Fruit fly (Drosophila melanogaster) whole organism, embryonic: ENCODE data around the gene CG8149.

Source experiments
- Asciz ChIP-seq: fragments of 200-800 bp; sonication (Bioruptor generic); optimal IDR thresholded peaks from 2 replicates; lab custom pipeline; 2017; ENCODE audit warnings: missing biosample characterization, mild to moderate bottlenecking, missing genetic modification characterization, missing genetic modification reagents
- CG12391 ChIP-seq: fragments of 200-800 bp; sonication (Bioruptor generic); optimal IDR thresholded peaks from 3 replicates; lab custom pipeline; 2018; ENCODE audit warnings: missing biosample characterization, mild to moderate bottlenecking, missing genetic modification characterization, moderate library complexity
- CG13424 ChIP-seq: fragments of 200-800 bp; sonication (Bioruptor generic); optimal IDR thresholded peaks from 2 replicates; lab custom pipeline; 2019; ENCODE audit warnings: missing biosample characterization, mild to moderate bottlenecking, missing genetic modification characterization, moderate library complexity
- CG13624 ChIP-seq: fragments of 200-800 bp; sonication (Bioruptor generic); optimal IDR thresholded peaks from 2 replicates; lab custom pipeline; 2016; ENCODE audit warnings: missing biosample characterization, missing genetic modification characterization
- CG15073 ChIP-seq: fragments of 200-800 bp; sonication (Bioruptor generic); optimal IDR thresholded peaks from 2 replicates; lab custom pipeline; 2016; ENCODE audit warnings: missing biosample characterization, missing genetic modification characterization
- CG15696 ChIP-seq: fragments of 200-800 bp; sonication (Bioruptor generic); optimal IDR thresholded peaks from 2 replicates; lab custom pipeline; 2019; ENCODE audit warnings: missing biosample characterization, mild to moderate bottlenecking, missing genetic modification characterization, moderate library complexity
- CG1647 ChIP-seq: fragments of 200-800 bp; sonication (Bioruptor generic); optimal IDR thresholded peaks from 3 replicates; lab custom pipeline; 2016; ENCODE audit warnings: missing biosample characterization, missing genetic modification characterization
- CG17359 ChIP-seq: fragments of 200-800 bp; sonication (Bioruptor generic); optimal IDR thresholded peaks from 3 replicates; lab custom pipeline; 2018; ENCODE audit warnings: missing biosample characterization, mild to moderate bottlenecking, missing genetic modification characterization, moderate library complexity
- CG17568 ChIP-seq: fragments of 200-800 bp; sonication (Bioruptor generic); optimal IDR thresholded peaks from 2 replicates; lab custom pipeline; 2018; ENCODE audit warnings: missing biosample characterization, mild to moderate bottlenecking, missing genetic modification characterization, moderate library complexity
- CG17829 ChIP-seq: fragments of 200-800 bp; optimal IDR thresholded peaks from 2 replicates; lab custom pipeline; 2019; ENCODE audit warnings: missing biosample characterization, mild to moderate bottlenecking, missing genetic modification characterization, moderate library complexity
- CG2712 ChIP-seq: fragments of 200-800 bp; optimal IDR thresholded peaks from 3 replicates; lab custom pipeline; 2019; ENCODE audit warnings: missing biosample characterization, mild to moderate bottlenecking, missing genetic modification characterization, moderate library complexity
- CG30431 ChIP-seq: fragments of 200-800 bp; sonication (Bioruptor generic); optimal IDR thresholded peaks from 2 replicates; lab custom pipeline; 2017; ENCODE audit warnings: missing biosample characterization, missing genetic modification characterization
- CG32772 ChIP-seq: fragments of 200-800 bp; sonication (Bioruptor generic); IDR thresholded peaks from 2 replicates; pipeline ENCODE4 v1.3.6; 2022; ENCODE audit warnings: missing biosample characterization, missing genetic modification characterization
- CG34422 ChIP-seq: fragments of 200-800 bp; sonication (Bioruptor generic); IDR thresholded peaks from 3 replicates; pipeline ENCODE4 v1.3.6; 2022; ENCODE audit warnings: missing biosample characterization, missing genetic modification characterization
- CG7745 ChIP-seq: fragments of 200-800 bp; sonication (Bioruptor generic); optimal IDR thresholded peaks from 2 replicates; lab custom pipeline; 2018; ENCODE audit warnings: missing biosample characterization, mild to moderate bottlenecking, missing genetic modification characterization, moderate library complexity
- CG8290 ChIP-seq, 3 experiments: fragments of 200-800 bp; sonication (Bioruptor generic); optimal IDR thresholded peaks; 2 replicates each; lab custom pipeline; 2016 to 2019; ENCODE audit warnings: missing biosample characterization in 3 of 3, missing genetic modification characterization in 3 of 3, mild to moderate bottlenecking in 2 of 3, moderate library complexity in 1 of 3
- CG9437 ChIP-seq: fragments of 200-800 bp; sonication (Bioruptor generic); optimal IDR thresholded peaks from 2 replicates; lab custom pipeline; 2018; ENCODE audit warnings: missing biosample characterization, mild to moderate bottlenecking, missing genetic modification characterization
- Fer1 ChIP-seq: fragments of 200-800 bp; sonication (Bioruptor generic); optimal IDR thresholded peaks from 2 replicates; lab custom pipeline; 2017; ENCODE audit warnings: missing biosample characterization, mild to moderate bottlenecking, missing genetic modification characterization
- Fer2 ChIP-seq: fragments of 200-800 bp; sonication (Bioruptor generic); optimal IDR thresholded peaks from 2 replicates; lab custom pipeline; 2018; ENCODE audit warnings: missing biosample characterization, mild to moderate bottlenecking, missing genetic modification characterization, moderate library complexity
- HLH54F ChIP-seq: fragments of 200-800 bp; sonication (Bioruptor generic); optimal IDR thresholded peaks from 3 replicates; lab custom pipeline; 2016; ENCODE audit warnings: missing biosample characterization, missing genetic modification characterization
- MTF-1 ChIP-seq: fragments of 200-800 bp; sonication (Bioruptor generic); optimal IDR thresholded peaks from 2 replicates; lab custom pipeline; 2018; ENCODE audit warnings: missing biosample characterization, mild to moderate bottlenecking, missing genetic modification characterization, borderline replicate concordance
- NK7.1 ChIP-seq: fragments of 200-800 bp; sonication (Bioruptor generic); optimal IDR thresholded peaks from 3 replicates; lab custom pipeline; 2016; ENCODE audit warnings: missing biosample characterization, missing genetic modification characterization
- Neu2 ChIP-seq: fragments of 200-800 bp; sonication (Bioruptor generic); optimal IDR thresholded peaks from 3 replicates; lab custom pipeline; 2016; ENCODE audit warnings: missing biosample characterization, missing genetic modification characterization, borderline replicate concordance
- Scr ChIP-seq: fragments of 200-800 bp; sonication (Bioruptor generic); IDR thresholded peaks from 2 replicates; pipeline ENCODE4 v1.3.6; 2022; ENCODE audit warnings: missing biosample characterization, missing genetic modification characterization; ENCODE audit not compliant: partially characterized antibody
- Side ChIP-seq: fragments of 200-800 bp; sonication (Bioruptor generic); optimal IDR thresholded peaks from 2 replicates; lab custom pipeline; 2016; ENCODE audit warnings: missing biosample characterization, missing genetic modification characterization
- Trl ChIP-seq, 3 experiments: fragments of >200 bp in 2 of 3; fragments of 200-800 bp in 1 of 3; sonication (Bioruptor generic) in 1 of 3; optimal IDR thresholded peaks; 2 replicates in 1 of 3; 3 replicates in 2 of 3; lab custom pipeline; 2016 to 2017; ENCODE audit warnings: missing biosample characterization in 1 of 3, missing genetic modification characterization in 1 of 3
- Xrp1 ChIP-seq: fragments of 200-800 bp; sonication (Bioruptor generic); IDR thresholded peaks from 2 replicates; pipeline ENCODE4 v1.3.6; 2022; ENCODE audit warnings: missing biosample characterization, missing genetic modification characterization
- ato ChIP-seq: fragments of 200-800 bp; sonication (Bioruptor generic); IDR thresholded peaks from 2 replicates; pipeline ENCODE4 v1.3.6; 2022; ENCODE audit warnings: missing biosample characterization, missing genetic modification characterization; ENCODE audit not compliant: partially characterized antibody
- cas ChIP-seq: fragments of 200-800 bp; sonication (Bioruptor generic); IDR thresholded peaks from 2 replicates; pipeline ENCODE4 v1.3.6; 2022; ENCODE audit warnings: missing biosample characterization, missing genetic modification characterization
- corto ChIP-seq: fragments of 200-800 bp; sonication (Bioruptor generic); optimal IDR thresholded peaks from 2 replicates; lab custom pipeline; 2016; ENCODE audit warnings: missing biosample characterization, mild to moderate bottlenecking, missing genetic modification characterization, moderate library complexity
- cwo ChIP-seq: fragments of 200-800 bp; sonication (Bioruptor generic); optimal IDR thresholded peaks from 3 replicates; lab custom pipeline; 2017; ENCODE audit warnings: missing biosample characterization, missing genetic modification characterization, mild to moderate bottlenecking, moderate library complexity, missing genetic modification reagents
- dysf ChIP-seq: fragments of 200-800 bp; sonication (Bioruptor generic); IDR thresholded peaks from 3 replicates; pipeline ENCODE4 v1.3.6; 2022; ENCODE audit warnings: missing biosample characterization, missing genetic modification characterization
- eyg ChIP-seq: fragments of 200-800 bp; sonication (Bioruptor generic); optimal IDR thresholded peaks from 3 replicates; lab custom pipeline; 2016; ENCODE audit warnings: missing biosample characterization, missing genetic modification characterization
- gt ChIP-seq: fragments of 200-800 bp; sonication (Bioruptor generic); IDR thresholded peaks from 2 replicates; pipeline ENCODE4 v1.3.6; 2022; ENCODE audit warnings: missing biosample characterization, missing genetic modification characterization
- jing ChIP-seq: fragments of 200-800 bp; sonication (Bioruptor generic); optimal IDR thresholded peaks from 2 replicates; lab custom pipeline; 2018; ENCODE audit warnings: missing biosample characterization, mild to moderate bottlenecking, missing genetic modification characterization
- ken ChIP-seq: fragments of 200-800 bp; sonication (Bioruptor generic); IDR thresholded peaks from 3 replicates; pipeline ENCODE4 v1.3.6; 2022; ENCODE audit warnings: missing biosample characterization, missing genetic modification characterization
- knrl ChIP-seq: fragments of 200-800 bp; sonication (Bioruptor generic); IDR thresholded peaks from 3 replicates; pipeline ENCODE4 v1.3.6; 2022; ENCODE audit warnings: missing biosample characterization, missing genetic modification characterization; ENCODE audit not compliant: partially characterized antibody
- lab ChIP-seq: fragments of 200-800 bp; sonication (Bioruptor generic); optimal IDR thresholded peaks from 3 replicates; lab custom pipeline; 2017; ENCODE audit warnings: missing biosample characterization, missing genetic modification characterization, mild to moderate bottlenecking, moderate library complexity, missing genetic modification reagents
- lbe ChIP-seq: fragments of 200-800 bp; sonication (Bioruptor generic); optimal IDR thresholded peaks from 2 replicates; lab custom pipeline; 2016; ENCODE audit warnings: missing biosample characterization, mild to moderate bottlenecking, missing genetic modification characterization
- mirr ChIP-seq: fragments of 200-800 bp; sonication (Bioruptor generic); optimal IDR thresholded peaks from 3 replicates; lab custom pipeline; 2018; ENCODE audit warnings: missing biosample characterization, mild to moderate bottlenecking, missing genetic modification characterization
- nom ChIP-seq: fragments of 200-800 bp; sonication (Bioruptor generic); optimal IDR thresholded peaks from 2 replicates; lab custom pipeline; 2017; ENCODE audit warnings: missing biosample characterization, missing genetic modification characterization, mild to moderate bottlenecking, moderate library complexity, missing genetic modification reagents
- p53 ChIP-seq: fragments of 200-800 bp; sonication (Bioruptor generic); optimal IDR thresholded peaks from 2 replicates; lab custom pipeline; 2016; ENCODE audit warnings: missing biosample characterization, missing genetic modification characterization
- salm ChIP-seq: fragments of 200-800 bp; sonication (Bioruptor generic); optimal IDR thresholded peaks from 2 replicates; lab custom pipeline; 2018; ENCODE audit warnings: missing biosample characterization, mild to moderate bottlenecking, missing genetic modification characterization
- shn ChIP-seq: fragments of 200-800 bp; sonication (Bioruptor generic); optimal IDR thresholded peaks from 3 replicates; lab custom pipeline; 2016; ENCODE audit warnings: missing biosample characterization, missing genetic modification characterization
- tap ChIP-seq: fragments of 200-800 bp; optimal IDR thresholded peaks from 3 replicates; lab custom pipeline; 2019; ENCODE audit warnings: missing biosample characterization, mild to moderate bottlenecking, missing genetic modification characterization, moderate library complexity
- toy ChIP-seq: fragments of 200-800 bp; sonication (Bioruptor generic); IDR thresholded peaks from 2 replicates; pipeline ENCODE4 v1.3.6; 2022; ENCODE audit warnings: missing biosample characterization, missing genetic modification characterization
- tup ChIP-seq: fragments of 200-800 bp; sonication (Bioruptor generic); optimal IDR thresholded peaks from 2 replicates; lab custom pipeline; 2016; ENCODE audit warnings: missing biosample characterization, mild to moderate bottlenecking, missing genetic modification characterization, moderate library complexity
- zen ChIP-seq: fragments of 200-800 bp; sonication (Bioruptor generic); optimal IDR thresholded peaks from 3 replicates; lab custom pipeline; 2018; ENCODE audit warnings: missing biosample characterization, mild to moderate bottlenecking, missing genetic modification characterization, moderate library complexity

The CG8149 gene

DNA sequence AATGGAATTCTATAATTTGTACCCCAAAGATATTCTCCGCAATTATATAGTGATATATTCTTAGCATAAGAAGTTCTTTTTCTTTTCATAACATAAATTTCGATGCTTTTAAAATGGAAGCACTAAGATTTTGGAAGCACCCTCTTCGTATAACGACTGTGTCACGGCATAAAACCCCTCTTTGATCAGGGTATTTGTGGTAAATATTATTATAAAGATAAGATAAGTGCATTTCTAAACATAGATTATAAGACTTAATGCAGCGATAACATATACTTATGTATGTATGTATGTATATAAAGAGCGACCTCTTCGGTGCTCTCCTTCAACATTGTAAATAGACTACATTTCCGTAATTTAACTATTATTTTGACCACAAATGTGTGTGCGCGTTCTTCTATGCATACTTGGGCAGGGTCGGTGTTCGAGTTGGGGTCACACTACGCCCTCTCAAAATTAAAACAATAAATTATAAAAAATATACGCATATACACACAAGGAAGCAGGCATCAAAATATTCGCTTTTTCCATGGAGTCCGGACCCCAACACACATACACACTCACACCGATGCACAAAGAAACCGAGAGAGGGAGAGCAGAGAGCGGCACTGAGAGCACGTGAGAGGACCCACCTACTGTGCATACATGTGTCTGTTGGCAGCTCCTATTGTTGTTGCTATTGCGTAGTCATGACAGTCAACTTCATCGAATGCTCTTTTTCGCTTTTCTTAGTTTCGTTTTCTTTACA lies 46.0 kb downstream of the CG8149 start (continued):
- peak; percentile 26 for TF ChIP-seq Fer1 (GFP tag; lab: Kevin White, UChicago)
- TF ChIP-seq Trl (optimal IDR thresholded peaks at IDR 0.05; lab: Kevin White, UChicago), result peak; percentile 99 to 100
- TF ChIP-seq Trl (GFP tag; optimal IDR thresholded peaks at IDR 0.05; lab: Kevin White, UChicago), result peak; percentile 66
- TF ChIP-seq salm (tag; lab: Kevin White, UChicago), result no peak
- no peak for TF ChIP-seq Side (GFP tag; lab: Kevin White, UChicago)
- TF ChIP-seq dysf, result no peak
- no peak for TF ChIP-seq CG8290 (GFP tag; optimal IDR thresholded peaks at IDR 0.05; lab: Kevin White, UChicago)
- TF ChIP-seq CG8290 (tag; optimal IDR thresholded peaks at IDR 0.05; lab: Kevin White, UChicago), result peak in 1 of 2 experiments; percentile 12
- peak; percentile 22 for TF ChIP-seq CG15696 (tag; lab: Kevin White, UChicago)
- peak; percentile 62 for TF ChIP-seq nom (GFP tag; lab: Kevin White, UChicago)
- TF ChIP-seq Neu2, result no peak
- peak; percentile 12 for TF ChIP-seq CG9437 (GFP tag; lab: Kevin White, UChicago)
- peak; percentile 16 for TF ChIP-seq CG2712 (tag; lab: Kevin White, UChicago)
- TF ChIP-seq Asciz, result peak; percentile 62
- no peak for TF ChIP-seq MTF-1 (GFP tag; lab: Kevin White, UChicago)
- TF ChIP-seq jing (GFP tag; lab: Kevin White, UChicago), result no peak
- peak; percentile 36 for TF ChIP-seq lab
- TF ChIP-seq Scr, result no peak
- TF ChIP-seq tap (tag; lab: Kevin White, UChicago), result peak; percentile 1
- TF ChIP-seq knrl (GFP tag; lab: Robert Waterston, UW), result no peak
- TF ChIP-seq gt, result no peak
- TF ChIP-seq NK7.1 (GFP tag; lab: Kevin White, UChicago), result no peak
- TF ChIP-seq CG15073 (GFP tag; lab: Kevin White, UChicago), result no peak
- peak; percentile 8 for TF ChIP-seq CG12391 (tag; lab: Kevin White, UChicago)
- no peak for TF ChIP-seq toy (GFP tag; lab: Robert Waterston, UW)
- TF ChIP-seq HLH54F (GFP tag; lab: Kevin White, UChicago), result no peak
- no peak for TF ChIP-seq zen (tag; lab: Kevin White, UChicago)
- TF ChIP-seq CG17568 (GFP tag; lab: Kevin White, UChicago), result peak; percentile 22
- TF ChIP-seq mirr (GFP tag; lab: Kevin White, UChicago), result peak; percentile 1
- peak; percentile 12 for TF ChIP-seq lbe (GFP tag; lab: Kevin White, UChicago)
- TF ChIP-seq CG13624 (GFP tag; lab: Kevin White, UChicago), result no peak
- TF ChIP-seq CG17829 (tag; lab: Kevin White, UChicago), result no peak
- TF ChIP-seq cas (GFP tag; lab: Robert Waterston, UW), result no peak
- no peak for TF ChIP-seq Fer2
- TF ChIP-seq p53, result no peak
- TF ChIP-seq CG32772, result no peak
- TF ChIP-seq CG17359, result peak; percentile 17
- TF ChIP-seq Xrp1 (GFP tag; lab: Robert Waterston, UW), result no peak
- TF ChIP-seq cwo (GFP tag; lab: Kevin White, UChicago), result no peak
- no peak for TF ChIP-seq CG30431 (GFP tag; lab: Kevin White, UChicago)
- TF ChIP-seq CG7745 (tag; lab: Kevin White, UChicago), result no peak
- no peak for TF ChIP-seq tup (GFP tag; lab: Kevin White, UChicago)
- peak; percentile 31 for TF ChIP-seq CG13424
- TF ChIP-seq CG34422, result no peak
- peak; percentile 42 for TF ChIP-seq corto
- TF ChIP-seq eyg (GFP tag; lab: Kevin White, UChicago), result no peak
- TF ChIP-seq shn (GFP tag; lab: Kevin White, UChicago), result no peak
- no peak for TF ChIP-seq ken (GFP tag; lab: Robert Waterston, UW)
- TF ChIP-seq CG1647 (GFP tag; lab: Kevin White, UChicago), result no peak
- TF ChIP-seq ato (GFP tag; lab: Robert Waterston, UW), result no peak
